Fruit fly (Drosophila melanogaster): ENCODE results near the gene m-cup.

DNA sequence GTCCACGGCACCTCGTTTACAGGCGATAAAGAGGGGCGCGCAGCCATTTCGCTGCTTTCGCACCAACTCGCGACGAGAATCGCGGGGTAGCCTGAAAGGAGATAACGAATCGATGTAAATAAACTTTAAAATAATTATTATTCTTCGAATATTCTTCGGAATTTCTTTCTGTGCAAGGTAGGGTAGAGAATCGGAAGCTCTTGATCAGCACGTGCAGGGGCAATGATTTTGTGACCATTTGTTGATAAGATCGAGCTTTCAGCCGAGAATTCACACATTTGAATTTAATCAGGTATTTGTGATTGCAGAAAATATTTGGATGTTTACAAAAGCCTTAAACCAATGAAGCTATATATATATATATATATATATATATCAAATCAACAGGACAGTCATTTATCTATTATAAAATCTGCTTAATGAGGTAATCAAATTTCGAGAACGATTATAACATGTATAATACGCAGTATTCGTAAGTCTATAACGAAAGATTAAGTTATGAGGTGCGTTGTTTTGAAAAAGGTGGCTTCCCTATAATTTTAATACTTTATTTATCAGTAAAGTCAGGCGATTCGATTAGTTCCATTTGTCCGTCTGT is 1.5 kb downstream of the m-cup start:
- TF ChIP-seq CG12768 (GFP tag; optimal IDR thresholded peaks at IDR 0.05) (no peak), CG11617 (GFP tag; optimal IDR thresholded peaks at IDR 0.05) (no peak), cic (GFP tag; optimal IDR thresholded peaks at IDR 0.05) (no peak), CG7045 (GFP tag; optimal IDR thresholded peaks at IDR 0.05) (no peak), CG14711 (tag; optimal IDR thresholded peaks at IDR 0.05) (no peak), CG7101 (tag; optimal IDR thresholded peaks at IDR 0.05) (peak; percentile 7), toe (GFP tag; optimal IDR thresholded peaks at IDR 0.05) (no peak), kay (GFP tag; ENCODE audit: borderline replicate concordance) (no peak), cnc (optimal IDR thresholded peaks at IDR 0.05) (no peak), pad (GFP tag; optimal IDR thresholded peaks at IDR 0.05) (no peak), Clk (GFP tag; optimal IDR thresholded peaks at IDR 0.05) (no peak), CG5204 (GFP tag; optimal IDR thresholded peaks at IDR 0.05) (no peak)

All from whole organism, adult.